Worm (Caenorhabditis elegans) whole organism, L2 larva: Measurements from ENCODE around the gene pho-1.

Experiments
- C34F6.9 ChIP-seq: fragments of 150-350 bp; optimal IDR thresholded peaks from 2 replicates; lab custom pipeline; 2014; ENCODE audit warnings: missing biosample characterization, missing genetic modification characterization
- F13H6.1 ChIP-seq: sonication (generic microtip); optimal IDR thresholded peaks from 2 replicates; lab custom pipeline; 2016; ENCODE audit warnings: missing genetic modification characterization, missing compliant biosample characterization
- R02D3.7 ChIP-seq: fragments of 150-350 bp; optimal IDR thresholded peaks from 2 replicates; lab custom pipeline; 2014; ENCODE audit warnings: missing biosample characterization, missing genetic modification characterization
- Y55F3AM.14 ChIP-seq: fragments of 200-800 bp; sonication (Bioruptor generic); optimal IDR thresholded peaks from 2 replicates; lab custom pipeline; 2018; ENCODE audit warnings: mild to moderate bottlenecking, missing genetic modification characterization, missing compliant biosample characterization
- ZK546.5 ChIP-seq: sonication (generic microtip); optimal IDR thresholded peaks from 2 replicates; lab custom pipeline; 2017; ENCODE audit warnings: missing biosample characterization, missing genetic modification characterization
- aly-2 ChIP-seq: fragments of 150-350 bp; optimal IDR thresholded peaks from 2 replicates; lab custom pipeline; 2014; ENCODE audit warnings: missing biosample characterization, missing genetic modification characterization
- ama-1 ChIP-seq: fragments of 150-350 bp; optimal IDR thresholded peaks from 2 replicates; lab custom pipeline; 2018; ENCODE audit warnings: inconsistent platforms
- blmp-1 ChIP-seq: sonication (generic microtip); optimal IDR thresholded peaks from 2 replicates; lab custom pipeline; 2017; ENCODE audit warnings: missing genetic modification characterization, mild to moderate bottlenecking, missing compliant biosample characterization, antibody characterized with exemption, moderate library complexity; ENCODE audit not compliant: insufficient read depth
- ceh-16 ChIP-seq: fragments of 150-350 bp; optimal IDR thresholded peaks from 2 replicates; lab custom pipeline; 2014; ENCODE audit warnings: missing biosample characterization, missing genetic modification characterization
- ceh-82 ChIP-seq: fragments of 150-350 bp; optimal IDR thresholded peaks from 2 replicates; lab custom pipeline; 2014; ENCODE audit warnings: missing biosample characterization, missing genetic modification characterization
- crh-2 ChIP-seq: sonication (generic microtip); optimal IDR thresholded peaks from 2 replicates; lab custom pipeline; 2017; ENCODE audit warnings: missing biosample characterization, missing genetic modification characterization
- dmd-4 ChIP-seq: sonication (generic microtip); optimal IDR thresholded peaks from 2 replicates; lab custom pipeline; 2017; ENCODE audit warnings: missing biosample characterization, missing genetic modification characterization
- egl-27 ChIP-seq: sonication (generic microtip); optimal IDR thresholded peaks from 3 replicates; lab custom pipeline; 2017; ENCODE audit warnings: missing biosample characterization, missing genetic modification reagents, missing genetic modification characterization
- elt-1 ChIP-seq: fragments of 150-350 bp; optimal IDR thresholded peaks from 2 replicates; lab custom pipeline; 2014; ENCODE audit warnings: missing biosample characterization, missing genetic modification characterization
- elt-3 ChIP-seq: sonication (generic microtip); optimal IDR thresholded peaks from 2 replicates; lab custom pipeline; 2017; ENCODE audit warnings: missing biosample characterization, missing genetic modification characterization
- fos-1 ChIP-seq: fragments of 150-350 bp; optimal IDR thresholded peaks from 2 replicates; lab custom pipeline; 2014; ENCODE audit warnings: missing biosample characterization, missing genetic modification characterization
- lin-11 ChIP-seq: fragments of 150-350 bp; sonication (generic microtip); optimal IDR thresholded peaks from 2 replicates; lab custom pipeline; 2014; ENCODE audit warnings: missing biosample characterization, missing genetic modification characterization, inconsistent platforms, mixed read lengths
- lin-13 ChIP-seq: fragments of 150-350 bp; optimal IDR thresholded peaks from 2 replicates; lab custom pipeline; 2014; ENCODE audit warnings: missing biosample characterization, missing genetic modification reagents, missing genetic modification characterization
- lin-39 ChIP-seq: fragments of 150-350 bp; optimal IDR thresholded peaks from 2 replicates; lab custom pipeline; 2014; ENCODE audit warnings: missing biosample characterization, missing genetic modification reagents, missing genetic modification characterization
- lsy-2 ChIP-seq, 2 experiments: fragments of 150-350 bp in 1 of 2; sonication (generic microtip) in 1 of 2; optimal IDR thresholded peaks; 2 replicates each; lab custom pipeline; 2014 to 2017; ENCODE audit warnings: missing biosample characterization in 2 of 2, missing genetic modification characterization in 2 of 2
- mab-5 ChIP-seq: fragments of 150-350 bp; optimal IDR thresholded peaks from 2 replicates; lab custom pipeline; 2014; ENCODE audit warnings: missing biosample characterization, missing genetic modification characterization
- mbf-1 ChIP-seq: sonication (generic microtip); optimal IDR thresholded peaks from 2 replicates; lab custom pipeline; 2017; ENCODE audit warnings: missing biosample characterization, missing genetic modification characterization
- nhr-10 ChIP-seq: sonication (generic microtip); optimal IDR thresholded peaks from 2 replicates; lab custom pipeline; 2017; ENCODE audit warnings: missing biosample characterization, missing genetic modification characterization
- nhr-11 ChIP-seq: fragments of 150-350 bp; optimal IDR thresholded peaks from 2 replicates; lab custom pipeline; 2014; ENCODE audit warnings: missing biosample characterization, missing genetic modification characterization
- nhr-12 ChIP-seq: fragments of 150-350 bp; optimal IDR thresholded peaks from 2 replicates; lab custom pipeline; 2014; ENCODE audit warnings: missing biosample characterization, missing genetic modification characterization
- nhr-129 ChIP-seq: fragments of 150-350 bp; optimal IDR thresholded peaks from 2 replicates; lab custom pipeline; 2014; ENCODE audit warnings: missing biosample characterization, missing genetic modification characterization
- nhr-25 ChIP-seq: fragments of 150-350 bp; sonication (generic microtip); optimal IDR thresholded peaks from 3 replicates; lab custom pipeline; 2014; ENCODE audit warnings: missing biosample characterization, missing genetic modification characterization
- nhr-6 ChIP-seq: fragments of 150-350 bp; optimal IDR thresholded peaks from 2 replicates; lab custom pipeline; 2014; ENCODE audit warnings: missing biosample characterization, missing genetic modification characterization
- nhr-77 ChIP-seq: fragments of 150-350 bp; optimal IDR thresholded peaks from 2 replicates; lab custom pipeline; 2014; ENCODE audit warnings: missing biosample characterization, missing genetic modification characterization
- peb-1 ChIP-seq: fragments of 150-350 bp; optimal IDR thresholded peaks from 2 replicates; lab custom pipeline; 2014; ENCODE audit warnings: missing biosample characterization, missing genetic modification characterization
- sem-4 ChIP-seq: fragments of 150-350 bp; optimal IDR thresholded peaks from 2 replicates; lab custom pipeline; 2014; ENCODE audit warnings: missing biosample characterization, missing genetic modification reagents, missing genetic modification characterization
- sma-3 ChIP-seq: sonication (generic microtip); optimal IDR thresholded peaks from 2 replicates; lab custom pipeline; 2016; ENCODE audit warnings: missing genetic modification reagents, missing genetic modification characterization, missing compliant biosample characterization
- sma-9 ChIP-seq, 2 experiments: fragments of 150-350 bp in 1 of 2; sonication (generic microtip) in 1 of 2; optimal IDR thresholded peaks; 2 replicates each; lab custom pipeline; 2014 to 2016; ENCODE audit warnings: missing genetic modification characterization in 2 of 2, mild to moderate bottlenecking in 1 of 2, missing biosample characterization in 1 of 2, missing compliant biosample characterization in 1 of 2, missing genetic modification reagents in 1 of 2, moderate library complexity in 1 of 2
- unc-39 ChIP-seq: fragments of 150-350 bp; optimal IDR thresholded peaks from 2 replicates; lab custom pipeline; 2014; ENCODE audit warnings: missing biosample characterization, missing genetic modification characterization
- unc-62 ChIP-seq: fragments of 150-350 bp; optimal IDR thresholded peaks from 2 replicates; lab custom pipeline; 2014; ENCODE audit warnings: missing biosample characterization, missing genetic modification reagents, missing genetic modification characterization
- zag-1 ChIP-seq: fragments of 150-350 bp; optimal IDR thresholded peaks from 2 replicates; lab custom pipeline; 2014; ENCODE audit warnings: missing biosample characterization, missing genetic modification characterization
- ztf-1 ChIP-seq: fragments of 200-800 bp; sonication (Bioruptor generic); conservative IDR thresholded peaks from 2 replicates; pipeline ENCODE4 v1.3.6; 2022; ENCODE audit warnings: missing genetic modification characterization, missing compliant biosample characterization
- ztf-11 ChIP-seq: sonication (generic microtip); optimal IDR thresholded peaks from 2 replicates; lab custom pipeline; 2017; ENCODE audit warnings: missing biosample characterization, missing genetic modification characterization

The pho-1 gene

ce11 chrII:5195504-5195903, 40.1 kb downstream of the pho-1 start, which contains the start of gene C34F11.5:
Gene C34F11.5, plus strand, starts transcription at chrII:5195804.
- TF ChIP-seq sma-3 (GFP tag; lab: Kevin White, UChicago) (no peak), ama-1 (lab: Kevin White, UChicago) (no peak), C34F6.9 (tag; lab: Kevin White, UChicago) (no peak), nhr-10 (tag; lab: Kevin White, UChicago) (no peak), lin-13 (GFP tag; lab: Kevin White, UChicago) (no peak), crh-2 (no peak), dmd-4 (no peak), aly-2 (tag; lab: Kevin White, UChicago) (no peak), Y55F3AM.14 (GFP tag; lab: Kevin White, UChicago) (no peak), mab-5 (no peak), R02D3.7 (tag; lab: Kevin White, UChicago) (no peak), ceh-16 (tag; lab: Kevin White, UChicago) (no peak), elt-1 (tag; lab: Kevin White, UChicago) (no peak), sma-9 (GFP tag; optimal IDR thresholded peaks at IDR 0.05; lab: Kevin White, UChicago) (no peak), sma-9 (tag; optimal IDR thresholded peaks at IDR 0.05; lab: Kevin White, UChicago) (no peak), ZK546.5 (tag; lab: Kevin White, UChicago) (no peak), mbf-1 (tag; lab: Kevin White, UChicago) (no peak), nhr-12 (tag; lab: Kevin White, UChicago) (no peak), ztf-11 (tag; lab: Kevin White, UChicago) (no peak), nhr-25 (no peak)
- TF ChIP-seq, all 48 proteins: peak for 0

ce11 chrII:5194066-5194465, 41.6 kb downstream of the pho-1 start, which contains the start of gene msp-49:
Gene msp-49, plus strand, starts transcription at chrII:5194366.
- TF ChIP-seq elt-3 (no peak), nhr-12 (tag; lab: Kevin White, UChicago) (no peak), ceh-82 (tag; lab: Kevin White, UChicago) (no peak), lsy-2 (tag; optimal IDR thresholded peaks at IDR 0.05; lab: Kevin White, UChicago) (no peak), unc-62 (GFP tag; lab: Kevin White, UChicago) (no peak), lin-39 (no peak), nhr-6 (no peak), zag-1 (tag; lab: Kevin White, UChicago) (no peak), nhr-129 (no peak), nhr-77 (tag; lab: Kevin White, UChicago) (no peak), nhr-11 (tag; lab: Kevin White, UChicago) (no peak)
- TF ChIP-seq, all 48 proteins: peak for 0

ce11 chrII:5191766-5192165, 43.9 kb downstream of the pho-1 start:
- peak; percentile 52 for TF ChIP-seq F13H6.1 (tag; lab: Kevin White, UChicago)
- no peak for TF ChIP-seq peb-1 (tag; lab: Kevin White, UChicago)
- TF ChIP-seq fos-1 (tag; lab: Kevin White, UChicago): peak; percentile 97
- TF ChIP-seq sma-9 (GFP tag; optimal IDR thresholded peaks at IDR 0.05; lab: Kevin White, UChicago): peak; percentile 44
- no peak for TF ChIP-seq sma-9 (tag; optimal IDR thresholded peaks at IDR 0.05; lab: Kevin White, UChicago)

DNA sequence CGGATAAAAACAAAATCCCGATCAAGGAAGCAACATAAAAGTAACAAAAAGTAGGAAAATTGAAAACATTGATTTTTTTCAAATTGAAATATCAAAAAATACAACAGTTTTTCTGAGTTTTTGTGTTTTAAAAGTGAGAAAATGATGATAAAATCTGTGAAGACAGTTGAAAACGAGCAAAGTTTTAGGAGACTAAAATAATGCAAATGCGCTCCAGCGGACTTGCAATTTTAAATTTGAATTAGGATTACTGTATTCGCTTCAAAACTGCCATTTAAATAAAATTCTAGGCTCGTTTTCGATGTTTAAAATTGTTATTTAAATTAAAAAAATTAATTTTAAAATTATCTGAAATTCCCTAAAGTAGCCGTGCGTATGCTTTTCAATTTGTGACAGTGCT, 47.7 kb downstream of the pho-1 start:
- TF ChIP-seq sem-4 (tag; lab: Kevin White, UChicago) (no peak), lin-13 (GFP tag; lab: Kevin White, UChicago) (no peak), blmp-1 (no peak), sma-3 (GFP tag; lab: Kevin White, UChicago) (no peak), ZK546.5 (tag; lab: Kevin White, UChicago) (no peak), unc-62 (GFP tag; lab: Kevin White, UChicago) (no peak), lin-11 (tag; lab: Kevin White, UChicago) (no peak), fos-1 (tag; lab: Kevin White, UChicago) (no peak), nhr-129 (no peak), crh-2 (no peak), aly-2 (tag; lab: Kevin White, UChicago) (no peak)

DNA sequence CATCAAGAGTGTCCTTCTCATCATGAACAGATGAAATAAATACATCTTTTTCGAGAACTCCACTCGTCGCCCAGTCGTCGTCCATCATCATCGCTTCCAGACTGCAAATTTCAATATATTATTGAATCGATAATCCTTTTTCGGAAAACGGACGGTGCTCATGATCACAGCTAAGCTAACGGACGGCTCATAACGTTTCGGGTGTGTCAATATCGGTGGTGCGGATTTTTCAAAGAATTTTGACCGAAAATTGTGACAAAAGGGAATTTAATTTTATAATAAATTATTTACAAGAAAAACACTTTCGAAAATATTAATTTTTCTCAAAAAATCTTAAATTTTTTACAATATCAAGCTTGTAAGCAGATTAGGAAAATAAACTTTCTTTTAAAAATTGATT, 48.2 kb downstream of the pho-1 start, which contains the start of gene crh-2:
Gene crh-2, minus strand, starts transcription at position 101 of the 400 bp plus-strand sequence.
- TF ChIP-seq elt-3 (no peak), ztf-1 (no peak), unc-39 (tag; lab: Kevin White, UChicago) (no peak), R02D3.7 (tag; lab: Kevin White, UChicago) (no peak), mab-5 (no peak), egl-27 (tag; lab: Kevin White, UChicago) (no peak), dmd-4 (no peak), sem-4 (tag; lab: Kevin White, UChicago) (no peak), lin-13 (GFP tag; lab: Kevin White, UChicago) (no peak)
